Fruit fly (Drosophila melanogaster): ENCODE measurements around the gene pHCl-2.

The pHCl-2 gene

DNA sequence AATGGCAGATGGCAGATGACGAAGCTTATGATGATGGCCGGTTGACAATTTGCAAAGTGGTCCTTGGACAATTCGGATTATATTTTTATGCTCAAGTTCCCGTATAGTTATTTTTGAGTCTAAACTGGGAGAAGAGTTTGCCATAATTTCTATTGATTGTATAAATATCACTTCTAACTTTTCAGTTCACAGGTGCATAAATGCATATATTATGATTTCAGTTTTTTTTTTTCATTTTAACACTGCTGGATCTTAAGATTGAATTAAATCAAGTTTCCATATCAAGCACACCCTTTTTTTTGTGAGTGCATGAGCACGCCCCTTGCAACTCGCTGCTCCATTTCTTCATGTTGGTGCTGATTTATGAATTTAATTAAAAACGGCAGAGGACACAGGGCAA, 8.2 kb downstream of the pHCl-2 start (continued):
- TF ChIP-seq Sox102F (GFP tag; optimal IDR thresholded peaks at IDR 0.05) (peak; percentile 74), Sox14 (GFP tag; optimal IDR thresholded peaks at IDR 0.05) (peak; percentile 41), CG10669 (GFP tag; optimal IDR thresholded peaks at IDR 0.05) (no peak), CG6276 (GFP tag; optimal IDR thresholded peaks at IDR 0.05) (no peak), svp (GFP tag) (peak; percentile 92), achi (GFP tag; optimal IDR thresholded peaks at IDR 0.05) (peak; percentile 31), CG6163 (GFP tag; IDR thresholded peaks at IDR 0.05) (0 out of 3 replicates have a peak, but pooled peaks have one; percentile 12), Ets21C (GFP tag; optimal IDR thresholded peaks at IDR 0.05) (peak; percentile 26), pdm3 (GFP tag; optimal IDR thresholded peaks at IDR 0.05) (peak; percentile 33), CG9139 (GFP tag; optimal IDR thresholded peaks at IDR 0.05) (no peak), CG3919 (GFP tag; optimal IDR thresholded peaks at IDR 0.05) (peak; percentile 14), lz (GFP tag; optimal IDR thresholded peaks at IDR 0.05) (peak; percentile 41), Eip78C (GFP tag) (peak; percentile 68)

DNA sequence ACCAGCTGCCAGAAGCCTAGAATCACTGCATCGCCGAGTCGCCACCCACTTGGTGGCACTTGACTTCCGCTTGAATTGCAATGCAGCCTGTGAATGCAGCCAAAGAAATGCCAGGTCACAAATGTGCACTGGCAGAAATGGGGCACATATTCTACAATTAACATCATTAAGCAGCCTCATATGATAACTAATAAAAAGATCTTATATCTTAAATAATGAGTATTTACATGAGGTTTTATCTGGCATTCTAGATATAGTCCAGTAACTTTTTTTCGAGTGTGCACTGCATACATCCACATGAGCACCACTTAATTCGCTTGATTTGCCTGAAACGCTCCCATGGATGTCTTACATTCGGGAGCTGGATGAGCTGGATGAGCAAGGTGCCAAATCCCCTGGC, 9.5 kb downstream of the pHCl-2 start:
- TF ChIP-seq Met (GFP tag; optimal IDR thresholded peaks at IDR 0.05): peak; percentile 72
- peak; percentile 24 for TF ChIP-seq lz (GFP tag; optimal IDR thresholded peaks at IDR 0.05)
- peak; percentile 56 for TF ChIP-seq Smox (GFP tag; optimal IDR thresholded peaks at IDR 0.05)
- peak; percentile 14 to 32 for TF ChIP-seq salr (GFP tag; optimal IDR thresholded peaks at IDR 0.05)
- peak; percentile 58 for TF ChIP-seq Ets96B (tag; optimal IDR thresholded peaks at IDR 0.05)
- TF ChIP-seq net (GFP tag; optimal IDR thresholded peaks at IDR 0.05): peak; percentile 46
- peak; percentile 39 for TF ChIP-seq CG10669 (GFP tag; optimal IDR thresholded peaks at IDR 0.05)
- peak; percentile 14 for TF ChIP-seq CG11902 (GFP tag; optimal IDR thresholded peaks at IDR 0.05)
- TF ChIP-seq Eip93F (GFP tag; optimal IDR thresholded peaks at IDR 0.05): no peak
- TF ChIP-seq CG9139 (GFP tag; optimal IDR thresholded peaks at IDR 0.05): no peak
- peak; percentile 28 for TF ChIP-seq CG6792 (GFP tag; optimal IDR thresholded peaks at IDR 0.05)
- peak; percentile 49 for TF ChIP-seq CG31627 (GFP tag; optimal IDR thresholded peaks at IDR 0.05)
- peak; percentile 31 for TF ChIP-seq topi (GFP tag; optimal IDR thresholded peaks at IDR 0.05)
- peak; percentile 41 for TF ChIP-seq esn (GFP tag; optimal IDR thresholded peaks at IDR 0.05)
- peak; percentile 39 for TF ChIP-seq CG4318 (GFP tag; optimal IDR thresholded peaks at IDR 0.05)
- TF ChIP-seq spab (GFP tag; optimal IDR thresholded peaks at IDR 0.05): peak; percentile 14
- peak; percentile 49 for TF ChIP-seq Hr39 (GFP tag; optimal IDR thresholded peaks at IDR 0.05)
- peak; percentile 4 for TF ChIP-seq CG1621 (tag; optimal IDR thresholded peaks at IDR 0.05)
- peak; percentile 30 for TF ChIP-seq CG6276 (GFP tag; optimal IDR thresholded peaks at IDR 0.05)
- no peak for TF ChIP-seq fkh (GFP tag; optimal IDR thresholded peaks at IDR 0.05)
- TF ChIP-seq CG15336 (GFP tag; IDR thresholded peaks at IDR 0.05): peak; percentile 63
- no peak for TF ChIP-seq dsx (GFP tag; optimal IDR thresholded peaks at IDR 0.05; ENCODE audit: poor library complexity, severe bottlenecking)
- peak; percentile 65 for TF ChIP-seq Hr4 (GFP tag; optimal IDR thresholded peaks at IDR 0.05)
- TF ChIP-seq Blimp-1 (GFP tag; optimal IDR thresholded peaks at IDR 0.05): no peak
- TF ChIP-seq CG6808 (GFP tag; optimal IDR thresholded peaks at IDR 0.05): peak; percentile 39
- TF ChIP-seq eg (GFP tag; IDR thresholded peaks at IDR 0.05): peak; percentile 65; the same call in 2 of the 3 replicates
- TF ChIP-seq CG34406 (GFP tag; optimal IDR thresholded peaks at IDR 0.05): peak; percentile 47
- TF ChIP-seq fd85E (GFP tag; optimal IDR thresholded peaks at IDR 0.05): no peak
- TF ChIP-seq CG10631 (GFP tag; optimal IDR thresholded peaks at IDR 0.05): peak; percentile 49
- peak; percentile 60 for TF ChIP-seq CG11762 (GFP tag; optimal IDR thresholded peaks at IDR 0.05; ENCODE audit: insufficient read depth)
- TF ChIP-seq pdm3 (GFP tag; optimal IDR thresholded peaks at IDR 0.05): peak; percentile 62
- TF ChIP-seq Sox14 (GFP tag; optimal IDR thresholded peaks at IDR 0.05): peak; percentile 63
- peak; percentile 39 for TF ChIP-seq Eip75B (GFP tag; optimal IDR thresholded peaks at IDR 0.05)
- peak; percentile 65 for TF ChIP-seq CG3919 (GFP tag; optimal IDR thresholded peaks at IDR 0.05)
- TF ChIP-seq Ets21C (GFP tag; optimal IDR thresholded peaks at IDR 0.05): no peak
- no peak for TF ChIP-seq vri (GFP tag; optimal IDR thresholded peaks at IDR 0.05)
- peak; percentile 41 for TF ChIP-seq CG3032 (tag; optimal IDR thresholded peaks at IDR 0.05)
- peak; percentile 50 for TF ChIP-seq cyc (GFP tag; optimal IDR thresholded peaks at IDR 0.05)
- TF ChIP-seq CG32006 (GFP tag; optimal IDR thresholded peaks at IDR 0.05): peak; percentile 67
- TF ChIP-seq CG7368 (GFP tag; optimal IDR thresholded peaks at IDR 0.05): peak; percentile 29
- peak; percentile 1 for TF ChIP-seq CG8319 (GFP tag; optimal IDR thresholded peaks at IDR 0.05)
- no peak for TF ChIP-seq Eip78C (GFP tag)
- TF ChIP-seq svp (GFP tag): peak; percentile 72
- peak; percentile 5 for TF ChIP-seq Sox15 (GFP tag; optimal IDR thresholded peaks at IDR 0.05)
- TF ChIP-seq CG6163 (GFP tag; IDR thresholded peaks at IDR 0.05): peak; percentile 51; the same call in 1 of the 3 replicates
- TF ChIP-seq CG8632 (GFP tag; optimal IDR thresholded peaks at IDR 0.05): peak; percentile 24
